Fruit fly (Drosophila melanogaster) whole organism, adult: Measurements from ENCODE around the gene Rbp1.
A peak's percentile ranks its signal among the peaks of the same experiment; 100 is the strongest.

ENCODE experiments used
- CG11617 ChIP-seq: fragments of 200-800 bp; sonication (Bioruptor generic); optimal IDR thresholded peaks from 2 replicates; lab custom pipeline; 2017; ENCODE audit warnings: mild to moderate bottlenecking, missing biosample characterization, missing genetic modification reagents, missing genetic modification characterization
- CG12768 ChIP-seq: fragments of 200-800 bp; sonication (Bioruptor generic); optimal IDR thresholded peaks from 2 replicates; lab custom pipeline; 2017; ENCODE audit warnings: missing biosample characterization, missing genetic modification characterization, mild to moderate bottlenecking, moderate library complexity, missing genetic modification reagents
- CG14711 ChIP-seq: fragments of 200-800 bp; sonication (Bioruptor generic); optimal IDR thresholded peaks from 2 replicates; lab custom pipeline; 2018; ENCODE audit warnings: missing biosample characterization, mild to moderate bottlenecking, missing genetic modification characterization, moderate library complexity
- CG1620 ChIP-seq: fragments of 200-800 bp; sonication (Bioruptor generic); optimal IDR thresholded peaks from 2 replicates; lab custom pipeline; 2016; ENCODE audit warnings: missing biosample characterization, missing genetic modification characterization
- CG33017 ChIP-seq: fragments of 200-800 bp; sonication (Bioruptor generic); optimal IDR thresholded peaks from 2 replicates; lab custom pipeline; 2018; ENCODE audit warnings: missing biosample characterization, mild to moderate bottlenecking, missing genetic modification characterization, moderate library complexity
- CG5204 ChIP-seq: fragments of 200-800 bp; sonication (Bioruptor generic); optimal IDR thresholded peaks from 2 replicates; lab custom pipeline; 2016; ENCODE audit warnings: missing biosample characterization, missing genetic modification characterization
- CG7045 ChIP-seq: fragments of 200-800 bp; sonication (Bioruptor generic); optimal IDR thresholded peaks from 2 replicates; lab custom pipeline; 2017; ENCODE audit warnings: missing biosample characterization, mild to moderate bottlenecking, missing genetic modification characterization
- CG7101 ChIP-seq: fragments of 200-800 bp; sonication (Bioruptor generic); optimal IDR thresholded peaks from 2 replicates; lab custom pipeline; 2018; ENCODE audit warnings: missing biosample characterization, mild to moderate bottlenecking, missing genetic modification characterization, moderate library complexity
- Clk ChIP-seq: fragments of 200-800 bp; sonication (Bioruptor generic); optimal IDR thresholded peaks from 2 replicates; lab custom pipeline; 2017; ENCODE audit warnings: missing biosample characterization, missing genetic modification characterization
- Crg-1 ChIP-seq: fragments of 200-800 bp; sonication (Bioruptor generic); optimal IDR thresholded peaks from 2 replicates; lab custom pipeline; 2016; ENCODE audit warnings: missing biosample characterization, missing genetic modification characterization
- Hr96 ChIP-seq: fragments of 200-800 bp; sonication (Bioruptor generic); optimal IDR thresholded peaks from 2 replicates; lab custom pipeline; 2016; ENCODE audit warnings: missing biosample characterization, missing genetic modification characterization
- Mnt ChIP-seq: fragments of 200-800 bp; sonication (Bioruptor generic); optimal IDR thresholded peaks from 2 replicates; lab custom pipeline; 2016; ENCODE audit warnings: missing biosample characterization, mild to moderate bottlenecking, missing genetic modification characterization
- bab1 ChIP-seq: fragments of 200-800 bp; sonication (Bioruptor generic); optimal IDR thresholded peaks from 3 replicates; lab custom pipeline; 2019; ENCODE audit warnings: missing biosample characterization, mild to moderate bottlenecking, missing genetic modification characterization, moderate library complexity
- cic ChIP-seq: fragments of 200-800 bp; sonication (Bioruptor generic); optimal IDR thresholded peaks from 2 replicates; lab custom pipeline; 2017; ENCODE audit warnings: missing biosample characterization, mild to moderate bottlenecking, missing genetic modification characterization, moderate library complexity
- cnc ChIP-seq, 2 experiments: fragments of >200 bp; optimal IDR thresholded peaks; 2 replicates each; lab custom pipeline; 2017
- kay ChIP-seq: fragments of 200-800 bp; sonication (Bioruptor generic); peaks from one replicate; lab custom pipeline; 2016; ENCODE audit warnings: missing biosample characterization, missing genetic modification characterization, borderline replicate concordance
- ovo ChIP-seq: fragments of 200-800 bp; sonication (Bioruptor generic); optimal IDR thresholded peaks from 2 replicates; lab custom pipeline; 2016; ENCODE audit warnings: missing biosample characterization, missing genetic modification characterization
- pad ChIP-seq: fragments of 200-800 bp; sonication (Bioruptor generic); optimal IDR thresholded peaks from 3 replicates; lab custom pipeline; 2017; ENCODE audit warnings: missing biosample characterization, missing genetic modification characterization, mild to moderate bottlenecking, moderate library complexity, missing genetic modification reagents
- tj ChIP-seq: fragments of 200-800 bp; sonication (Bioruptor generic); optimal IDR thresholded peaks from 3 replicates; lab custom pipeline; 2017; ENCODE audit warnings: missing biosample characterization, mild to moderate bottlenecking, missing genetic modification characterization, moderate library complexity
- toe ChIP-seq: fragments of 200-800 bp; sonication (Bioruptor generic); optimal IDR thresholded peaks from 2 replicates; lab custom pipeline; 2016; ENCODE audit warnings: missing biosample characterization, missing genetic modification characterization

Gene Rbp1

DNA sequence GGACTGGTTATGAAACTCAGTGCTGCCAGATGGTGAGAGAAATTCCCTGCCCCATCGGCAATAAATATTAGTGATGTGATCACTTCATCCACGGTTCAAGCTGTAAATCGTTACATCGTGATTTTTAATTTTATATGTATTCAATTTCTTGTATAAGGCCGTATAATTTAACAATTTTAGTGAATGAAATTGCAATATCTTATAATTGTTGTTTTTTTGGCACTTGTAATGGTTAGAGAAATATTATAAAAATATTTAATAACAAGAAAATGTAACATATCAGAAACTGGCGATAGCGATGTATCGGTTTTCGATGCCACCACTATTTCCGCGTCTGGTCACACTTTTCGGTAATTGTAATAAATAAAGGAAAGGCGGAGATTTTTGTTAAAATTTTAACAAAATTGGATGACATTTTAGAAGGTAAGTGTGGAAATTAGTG, at the start of gene Rbp1, which contains the start of gene mRpL37:
TSS of gene Rbp1 (plus strand) at position 326 of the 442 bp plus-strand sequence.
TSS of gene mRpL37 (minus strand) at position 35 of the 442 bp plus-strand sequence.
- TF ChIP-seq pad (GFP tag; lab: Kevin White, UChicago), result peak; percentile 60
- peak; percentile 77 for TF ChIP-seq bab1
- peak; percentile 71 for TF ChIP-seq CG7045 (GFP tag; lab: Kevin White, UChicago)
- peak; percentile 28 for TF ChIP-seq Clk (GFP tag; lab: Kevin White, UChicago)
- peak; percentile 62 for TF ChIP-seq CG12768 (GFP tag; lab: Kevin White, UChicago)
- peak; percentile 57 for TF ChIP-seq CG5204 (GFP tag; lab: Kevin White, UChicago)
- no peak for TF ChIP-seq cic (GFP tag; lab: Kevin White, UChicago)
- TF ChIP-seq toe, result peak; percentile 85
- TF ChIP-seq Crg-1 (GFP tag; lab: Kevin White, UChicago), result peak; percentile 56
- TF ChIP-seq CG1620 (GFP tag; lab: Kevin White, UChicago), result peak; percentile 73
- peak; percentile 75 for TF ChIP-seq kay (GFP tag; lab: Kevin White, UChicago)
- peak; percentile 59 for TF ChIP-seq ovo
- TF ChIP-seq CG11617 (GFP tag; lab: Kevin White, UChicago), result peak; percentile 71
- TF ChIP-seq Hr96, result no peak
- peak; percentile 71 for TF ChIP-seq CG14711 (tag; lab: Kevin White, UChicago)
- TF ChIP-seq Mnt (GFP tag; lab: Kevin White, UChicago), result peak; percentile 69
- TF ChIP-seq CG33017 (tag; lab: Kevin White, UChicago), result peak; percentile 13
- TF ChIP-seq cnc (optimal IDR thresholded peaks at IDR 0.05; lab: Kevin White, UChicago), result no peak
- peak; percentile 71 for TF ChIP-seq tj (GFP tag; lab: Kevin White, UChicago)
- peak; percentile 73 for TF ChIP-seq CG7101 (tag; lab: Kevin White, UChicago)

DNA sequence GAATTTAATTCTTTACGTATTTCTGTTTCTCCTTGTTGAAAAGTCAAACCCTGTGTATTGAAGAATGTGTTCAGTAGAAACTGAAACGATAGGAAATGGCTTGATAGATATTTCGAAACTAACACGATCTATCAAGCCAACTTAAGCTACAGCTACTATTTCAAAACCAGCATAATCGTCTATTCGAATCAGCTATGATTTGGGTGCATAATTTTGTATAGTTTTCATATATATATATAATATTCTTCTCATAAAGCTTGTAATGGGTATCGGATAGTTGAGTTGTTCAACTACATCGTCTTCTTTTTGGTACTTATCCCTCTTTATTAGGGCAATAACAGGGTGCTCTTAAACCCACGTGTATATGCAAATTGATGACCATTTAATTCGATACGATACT, 48.3 kb upstream of the Rbp1 start, which contains the start of gene tomboy20:
TSS of gene tomboy20 (minus strand) at position 101 of the 400 bp plus-strand sequence.
- TF ChIP-seq CG5204 (GFP tag; lab: Kevin White, UChicago) (no peak), cic (GFP tag; lab: Kevin White, UChicago) (no peak), CG7101 (tag; lab: Kevin White, UChicago) (no peak), CG33017 (tag; lab: Kevin White, UChicago) (no peak), tj (GFP tag; lab: Kevin White, UChicago) (no peak), toe (no peak), bab1 (no peak), cnc (optimal IDR thresholded peaks at IDR 0.05; lab: Kevin White, UChicago) (no peak), Clk (GFP tag; lab: Kevin White, UChicago) (no peak), Crg-1 (GFP tag; lab: Kevin White, UChicago) (no peak), CG12768 (GFP tag; lab: Kevin White, UChicago) (no peak), CG11617 (GFP tag; lab: Kevin White, UChicago) (no peak), pad (GFP tag; lab: Kevin White, UChicago) (no peak), kay (GFP tag; lab: Kevin White, UChicago) (no peak), Hr96 (no peak), CG7045 (GFP tag; lab: Kevin White, UChicago) (no peak), CG1620 (GFP tag; lab: Kevin White, UChicago) (no peak), ovo (no peak)

DNA sequence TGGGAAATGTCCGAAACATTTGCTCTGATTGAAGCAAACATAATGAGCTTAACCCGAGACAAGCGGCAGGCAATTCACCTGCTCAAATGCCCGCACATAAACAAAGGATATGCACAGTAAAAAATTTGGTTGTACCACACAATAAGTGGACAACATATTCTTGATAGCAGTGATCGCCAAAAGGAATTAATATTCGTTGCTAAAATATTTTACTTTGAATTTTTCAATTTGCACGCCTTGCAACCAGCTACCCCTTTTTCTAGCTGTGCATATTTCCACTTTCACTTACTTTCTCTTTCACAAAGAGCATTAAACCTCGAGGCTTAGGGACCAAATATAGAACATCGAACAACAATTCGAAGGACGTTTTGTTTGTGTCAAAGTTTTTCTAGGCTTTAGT, 36.5 kb upstream of the Rbp1 start:
- TF ChIP-seq CG5204 (GFP tag; lab: Kevin White, UChicago) (no peak), cic (GFP tag; lab: Kevin White, UChicago) (no peak)

DNA sequence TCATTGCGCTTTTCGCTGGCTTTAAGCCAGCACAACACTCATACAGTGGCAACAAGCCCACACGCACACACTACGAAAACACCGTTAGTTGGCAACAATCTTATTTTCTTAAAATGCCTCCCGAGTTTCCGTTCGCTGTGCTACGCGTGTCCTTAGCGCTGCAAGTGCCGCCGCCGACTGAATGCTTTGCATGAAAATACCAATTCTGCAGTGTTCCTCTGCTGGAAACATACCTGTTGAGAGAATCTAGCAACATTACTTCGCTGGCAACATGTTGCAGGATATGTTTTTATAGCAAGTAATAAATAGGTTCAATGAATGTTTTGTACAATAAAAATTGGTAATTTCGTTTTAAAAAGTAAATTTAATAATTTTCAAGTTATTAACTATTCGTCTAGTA, 33.1 kb upstream of the Rbp1 start, which contains the start of gene TkR86C:
TSS of gene TkR86C (minus strand) at position 168 of the 400 bp plus-strand sequence.
- TF ChIP-seq ovo, result no peak
- no peak for TF ChIP-seq Hr96
- TF ChIP-seq bab1, result no peak
- no peak for TF ChIP-seq kay (GFP tag; lab: Kevin White, UChicago)
- no peak for TF ChIP-seq CG14711 (tag; lab: Kevin White, UChicago)

DNA sequence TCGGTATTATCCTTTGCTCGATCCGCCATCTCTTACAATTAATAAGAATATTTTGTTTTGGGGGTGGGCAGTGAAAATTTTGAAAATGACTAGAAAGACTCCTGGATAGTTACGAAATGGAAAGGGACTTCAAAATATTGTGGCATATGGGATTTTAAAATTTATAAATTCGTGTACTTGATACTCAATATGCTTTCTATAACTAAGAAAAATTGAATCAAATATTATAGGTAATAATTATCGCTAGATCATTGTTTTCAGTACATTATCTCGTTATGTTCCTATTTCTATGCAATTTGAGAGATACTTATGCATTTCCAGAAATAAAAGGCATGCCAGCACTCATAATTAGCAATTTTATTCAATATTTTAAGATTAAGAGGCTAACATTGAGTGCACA, 28.6 kb upstream of the Rbp1 start, which contains the start of gene CG14691:
TSS of gene CG14691 (minus strand) at position 101 of the 400 bp plus-strand sequence.
- TF ChIP-seq CG14711 (tag; lab: Kevin White, UChicago), result no peak
- TF ChIP-seq Clk (GFP tag; lab: Kevin White, UChicago), result no peak
- TF ChIP-seq kay (GFP tag; lab: Kevin White, UChicago), result no peak
- TF ChIP-seq CG33017 (tag; lab: Kevin White, UChicago), result no peak
- TF ChIP-seq tj (GFP tag; lab: Kevin White, UChicago), result no peak
- no peak for TF ChIP-seq CG11617 (GFP tag; lab: Kevin White, UChicago)
- TF ChIP-seq CG7045 (GFP tag; lab: Kevin White, UChicago), result no peak
- TF ChIP-seq CG7101 (tag; lab: Kevin White, UChicago), result no peak
- no peak for TF ChIP-seq CG5204 (GFP tag; lab: Kevin White, UChicago)
- TF ChIP-seq ovo, result no peak
- TF ChIP-seq Crg-1 (GFP tag; lab: Kevin White, UChicago), result no peak
- no peak for TF ChIP-seq Hr96

DNA sequence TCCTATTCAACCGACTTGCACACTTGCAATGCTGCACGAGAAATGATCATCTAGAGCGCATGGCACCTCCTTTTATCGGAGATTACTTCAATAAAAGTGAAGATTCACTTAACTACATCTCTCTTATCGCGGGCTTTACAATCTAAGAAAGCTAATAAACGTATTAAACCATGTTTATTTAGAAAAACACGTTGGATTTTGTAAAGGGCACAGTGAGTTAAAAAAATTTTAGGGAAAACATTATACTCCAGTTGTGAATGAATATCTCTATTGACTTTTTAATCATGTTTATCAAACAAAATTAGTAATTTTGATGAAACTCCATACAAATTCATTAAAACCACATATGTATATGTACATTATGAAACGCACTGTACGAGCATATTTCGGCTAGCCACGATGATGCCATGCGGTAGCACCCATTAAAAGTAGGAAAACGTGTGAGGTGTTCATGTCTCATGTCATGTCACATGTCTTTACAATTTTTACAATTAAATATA, 24.8 kb upstream of the Rbp1 start, which contains the start of gene CG31272:
TSS of gene CG31272 (minus strand) at position 51 of the 500 bp plus-strand sequence.
- TF ChIP-seq Crg-1 (GFP tag; lab: Kevin White, UChicago) (no peak), CG5204 (GFP tag; lab: Kevin White, UChicago) (peak; percentile 15), CG7045 (GFP tag; lab: Kevin White, UChicago) (peak; percentile 30), bab1 (no peak), tj (GFP tag; lab: Kevin White, UChicago) (no peak), CG33017 (tag; lab: Kevin White, UChicago) (no peak), kay (GFP tag; lab: Kevin White, UChicago) (no peak), pad (GFP tag; lab: Kevin White, UChicago) (no peak), CG12768 (GFP tag; lab: Kevin White, UChicago) (no peak), CG1620 (GFP tag; lab: Kevin White, UChicago) (no peak), cic (GFP tag; lab: Kevin White, UChicago) (peak; percentile 70), CG11617 (GFP tag; lab: Kevin White, UChicago) (no peak), Clk (GFP tag; lab: Kevin White, UChicago) (no peak), cnc (optimal IDR thresholded peaks at IDR 0.05; lab: Kevin White, UChicago) (no peak), Hr96 (no peak), Mnt (GFP tag; lab: Kevin White, UChicago) (no peak)
